Worm (Caenorhabditis elegans) whole organism, late embryonic: Measurements from ENCODE around the gene zipt-15.
A peak's percentile ranks its signal among the peaks of the same experiment; 100 is the strongest.

Experiments
- K09A11.1 ChIP-seq: sonication (generic microtip); optimal IDR thresholded peaks from 2 replicates; lab custom pipeline; 2017; ENCODE audit warnings: antibody characterized with exemption, mild to moderate bottlenecking, missing genetic modification characterization, missing compliant biosample characterization; ENCODE audit not compliant: insufficient read depth
- ceh-18 ChIP-seq: sonication (generic microtip); optimal IDR thresholded peaks from 2 replicates; lab custom pipeline; 2016; ENCODE audit warnings: missing genetic modification characterization, missing compliant biosample characterization
- ceh-19 ChIP-seq: fragments of 200-800 bp; sonication (Bioruptor generic); optimal IDR thresholded peaks from 2 replicates; lab custom pipeline; 2018; ENCODE audit warnings: mild to moderate bottlenecking, missing genetic modification characterization, missing compliant biosample characterization
- ceh-22 ChIP-seq: sonication (generic microtip); optimal IDR thresholded peaks from 2 replicates; lab custom pipeline; 2017; ENCODE audit warnings: missing biosample characterization, missing genetic modification characterization
- ceh-24 ChIP-seq: sonication (generic microtip); optimal IDR thresholded peaks from 2 replicates; lab custom pipeline; 2016; ENCODE audit warnings: mild to moderate bottlenecking, missing genetic modification characterization, missing compliant biosample characterization
- ceh-6 ChIP-seq: fragments of 200-800 bp; sonication (Bioruptor generic); optimal IDR thresholded peaks from 2 replicates; lab custom pipeline; 2018; ENCODE audit warnings: mild to moderate bottlenecking, missing genetic modification characterization, missing compliant biosample characterization
- dmd-4 ChIP-seq: sonication (generic microtip); optimal IDR thresholded peaks from 2 replicates; lab custom pipeline; 2016; ENCODE audit warnings: borderline replicate concordance, missing genetic modification characterization, missing compliant biosample characterization
- fax-1 ChIP-seq: sonication (generic microtip); optimal IDR thresholded peaks from 2 replicates; lab custom pipeline; 2016; ENCODE audit warnings: missing genotype, missing genetic modification characterization, missing compliant biosample characterization
- fkh-10 ChIP-seq: fragments of 150-350 bp; optimal IDR thresholded peaks from 2 replicates; lab custom pipeline; 2014; ENCODE audit warnings: missing biosample characterization, missing genetic modification reagents, missing genetic modification characterization
- hlh-15 ChIP-seq: sonication (generic microtip); optimal IDR thresholded peaks from 2 replicates; lab custom pipeline; 2016; ENCODE audit warnings: missing genetic modification characterization, missing compliant biosample characterization
- hlh-6 ChIP-seq: sonication (generic microtip); optimal IDR thresholded peaks from 2 replicates; lab custom pipeline; 2016; ENCODE audit warnings: missing genotype, missing genetic modification characterization, missing compliant biosample characterization
- hlh-8 ChIP-seq: sonication (generic microtip); optimal IDR thresholded peaks from 2 replicates; lab custom pipeline; 2016; ENCODE audit warnings: missing genotype, missing genetic modification characterization, missing compliant biosample characterization
- lin-11 ChIP-seq: fragments of 200-800 bp; sonication (Bioruptor generic); optimal IDR thresholded peaks from 2 replicates; lab custom pipeline; 2018; ENCODE audit warnings: mild to moderate bottlenecking, missing genetic modification characterization, missing compliant biosample characterization
- nfya-1 ChIP-seq: sonication (generic microtip); optimal IDR thresholded peaks from 2 replicates; lab custom pipeline; 2017; ENCODE audit warnings: missing genetic modification characterization, mild to moderate bottlenecking, missing compliant biosample characterization, antibody characterized with exemption, moderate library complexity
- nhr-232 ChIP-seq: sonication (generic microtip); optimal IDR thresholded peaks from 2 replicates; lab custom pipeline; 2016; ENCODE audit warnings: missing genetic modification characterization, missing compliant biosample characterization
- npax-4 ChIP-seq: sonication (generic microtip); optimal IDR thresholded peaks from 2 replicates; lab custom pipeline; 2016; ENCODE audit warnings: missing genetic modification characterization, missing compliant biosample characterization
- pha-4 ChIP-seq: fragments of 150-350 bp; optimal IDR thresholded peaks from 2 replicates; lab custom pipeline; 2018; ENCODE audit warnings: missing biosample characterization, missing genetic modification reagents, missing genetic modification characterization
- pqm-1 ChIP-seq: sonication (generic microtip); optimal IDR thresholded peaks from 2 replicates; lab custom pipeline; 2016; ENCODE audit warnings: missing genetic modification characterization, missing compliant biosample characterization
- ref-2 ChIP-seq: sonication (generic microtip); optimal IDR thresholded peaks from 2 replicates; lab custom pipeline; 2016; ENCODE audit warnings: missing genetic modification characterization, missing compliant biosample characterization
- sox-4 ChIP-seq: sonication (generic microtip); optimal IDR thresholded peaks from 2 replicates; lab custom pipeline; 2017; ENCODE audit warnings: mild to moderate bottlenecking, missing genetic modification characterization, inconsistent platforms, missing compliant biosample characterization
- syd-9 ChIP-seq: sonication (generic microtip); optimal IDR thresholded peaks from 2 replicates; lab custom pipeline; 2016; ENCODE audit warnings: mild to moderate bottlenecking, missing genetic modification characterization, moderate library complexity, missing compliant biosample characterization
- tbx-2 ChIP-seq: sonication (generic microtip); optimal IDR thresholded peaks from 2 replicates; lab custom pipeline; 2016; ENCODE audit warnings: missing genetic modification characterization, missing compliant biosample characterization
- unc-3 ChIP-seq, 2 experiments: fragments of 200-800 bp in 1 of 2; sonication (Bioruptor generic) in 1 of 2; sonication (generic microtip) in 1 of 2; conservative IDR thresholded peaks in 1 of 2; optimal IDR thresholded peaks in 1 of 2; 2 replicates each; pipeline versions ENCODE4 v1.3.6 to Lab custom; 2016 to 2022; ENCODE audit warnings: missing compliant biosample characterization in 2 of 2, missing genetic modification characterization in 2 of 2, missing genetic modification reagents in 1 of 2
- unc-42 ChIP-seq: sonication (generic microtip); optimal IDR thresholded peaks from 2 replicates; lab custom pipeline; 2016; ENCODE audit warnings: missing genotype, missing genetic modification characterization, missing compliant biosample characterization
- zip-5 ChIP-seq: sonication (generic microtip); optimal IDR thresholded peaks from 2 replicates; lab custom pipeline; 2016; ENCODE audit warnings: missing genetic modification characterization, missing compliant biosample characterization

The zipt-15 gene

DNA sequence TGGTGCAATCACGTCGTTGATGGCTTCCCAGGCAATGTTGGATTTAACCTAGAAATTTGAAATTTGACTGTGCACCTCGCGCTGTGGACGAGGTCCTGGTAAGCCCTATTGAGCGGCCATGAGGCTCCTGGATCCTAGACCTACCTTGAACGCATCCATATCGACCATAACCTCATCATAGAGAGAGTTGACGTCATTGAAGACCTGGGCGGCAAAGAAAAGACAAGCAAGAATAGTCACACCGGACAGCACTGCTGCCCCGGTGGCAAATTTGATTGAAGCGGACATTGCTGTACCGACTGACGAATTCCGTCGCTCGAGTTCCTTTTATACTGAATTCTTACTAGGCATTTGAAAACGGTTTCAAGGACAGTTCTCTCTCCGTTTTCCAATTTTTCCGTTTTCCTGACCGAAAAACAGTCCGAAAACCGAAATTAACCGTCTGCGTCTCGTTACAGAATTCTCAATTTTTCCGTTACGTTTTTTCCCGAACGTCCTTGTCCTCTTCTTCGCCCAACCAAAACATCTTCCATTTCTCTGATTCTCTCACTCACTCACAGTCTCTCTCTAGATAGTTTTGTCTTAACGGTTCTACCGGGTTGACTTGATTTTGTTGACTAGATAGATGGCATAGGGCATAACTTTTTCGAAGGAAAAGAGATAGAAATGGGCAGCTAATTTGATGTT lies 61.2 kb downstream of the zipt-15 start, which contains the start of gene col-103:
col-103 (minus strand) TSS at position 302 of the 687 bp plus-strand sequence.
- TF ChIP-seq syd-9 (tag; lab: Kevin White, UChicago): no peak
- no peak for TF ChIP-seq tbx-2 (tag; lab: Kevin White, UChicago)
- no peak for TF ChIP-seq hlh-8 (tag; lab: Kevin White, UChicago)
- no peak for TF ChIP-seq ceh-19
- no peak for TF ChIP-seq pqm-1 (tag; lab: Kevin White, UChicago)
- TF ChIP-seq, all 69 proteins: peak for 0

DNA sequence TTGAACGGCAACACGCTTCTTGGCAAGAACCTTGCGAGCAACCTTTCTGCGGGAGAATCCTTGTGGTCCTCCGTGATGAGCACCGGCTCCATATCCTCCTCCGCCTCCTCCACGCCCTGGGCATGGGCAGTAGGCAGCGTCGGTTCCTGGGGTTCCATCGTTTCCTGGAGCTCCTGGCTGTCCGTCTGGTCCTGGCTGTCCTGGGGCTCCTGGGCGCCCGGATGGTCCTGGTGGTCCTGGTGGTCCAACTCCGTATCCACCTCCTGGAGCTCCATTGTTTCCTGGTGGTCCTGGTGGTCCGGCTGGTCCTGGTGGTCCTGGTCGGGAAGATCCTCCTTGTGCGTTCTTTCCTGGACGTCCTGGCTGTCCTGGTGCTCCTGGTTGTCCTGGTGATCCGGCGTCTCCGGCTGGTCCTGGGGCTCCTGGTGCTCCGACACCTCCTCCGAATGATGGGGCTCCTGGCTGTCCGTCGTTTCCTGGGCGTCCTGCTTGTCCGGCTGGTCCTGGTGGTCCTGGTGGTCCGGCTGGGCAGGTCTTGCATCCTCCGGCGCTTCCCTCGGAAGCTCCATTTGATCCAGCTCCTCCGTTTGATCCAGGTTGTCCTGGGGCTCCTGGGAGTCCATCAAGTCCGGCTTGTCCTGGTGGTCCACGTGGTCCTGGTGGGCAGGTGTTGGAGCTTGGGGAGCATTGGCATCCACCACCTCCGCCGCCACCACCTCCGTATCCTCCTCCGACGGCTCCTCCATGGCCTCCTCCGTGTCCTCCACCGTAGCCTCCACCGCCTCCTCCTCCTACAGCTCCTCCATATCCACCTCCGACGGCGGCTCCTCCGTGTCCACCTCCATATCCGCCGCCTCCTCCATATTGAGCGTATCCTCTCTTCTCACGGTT lies 62.0 kb downstream of the zipt-15 start:
- TF ChIP-seq ceh-6 (GFP tag; lab: Kevin White, UChicago) (no peak), tbx-2 (tag; lab: Kevin White, UChicago) (no peak)

DNA sequence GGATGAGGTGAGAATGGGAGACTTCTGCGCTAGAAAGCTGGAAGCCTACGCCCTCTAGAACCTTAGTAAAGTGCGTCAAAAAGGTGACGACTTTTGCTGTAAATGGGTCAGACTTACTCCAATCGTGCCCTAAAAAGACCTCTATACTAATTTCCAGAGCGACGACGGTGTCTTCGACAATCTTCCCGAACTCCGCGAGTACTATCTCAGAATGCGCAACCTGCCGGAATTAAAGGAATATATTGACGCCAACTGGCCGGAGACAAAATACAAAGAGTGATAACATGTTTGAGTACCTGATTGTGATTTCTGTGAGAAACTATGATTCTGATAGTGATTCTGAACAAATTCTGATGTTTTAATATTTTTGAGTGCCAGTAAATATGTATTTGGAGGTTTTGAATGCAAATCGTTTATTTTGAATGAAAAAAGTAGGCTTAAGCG lies 62.7 kb downstream of the zipt-15 start:
- TF ChIP-seq zip-5 (tag; lab: Kevin White, UChicago): no peak
- TF ChIP-seq, all 69 proteins: peak for 0

DNA sequence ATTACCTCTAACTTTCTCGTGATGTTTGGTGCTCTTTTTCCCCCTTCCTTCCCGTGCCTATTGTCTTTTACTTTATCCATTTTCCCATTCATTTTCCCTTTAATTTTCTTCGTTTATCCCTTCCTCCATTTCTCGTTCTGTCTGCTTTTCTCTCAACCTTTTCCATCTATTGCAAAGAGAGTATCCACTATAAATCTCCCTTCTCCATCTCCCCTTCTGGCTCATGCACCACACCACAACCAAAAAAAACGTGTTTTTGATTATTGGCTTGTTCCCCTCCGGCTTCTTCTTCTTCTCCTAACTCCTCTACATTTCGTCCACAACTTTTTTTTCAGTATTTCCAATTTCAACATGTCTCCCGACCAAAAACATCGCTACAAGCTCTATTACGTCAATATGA lies 64.5 kb downstream of the zipt-15 start, which contains the start of gene gst-40:
gst-40 (plus strand) TSS at position 236 of the 400 bp plus-strand sequence.
- TF ChIP-seq fkh-10 (GFP tag; lab: Kevin White, UChicago) (no peak), hlh-6 (tag; lab: Kevin White, UChicago) (no peak), fax-1 (tag; lab: Kevin White, UChicago) (no peak), lin-11 (no peak), unc-42 (tag; lab: Kevin White, UChicago) (peak; percentile 39)
- TF ChIP-seq, all 69 proteins: peak for 1

DNA sequence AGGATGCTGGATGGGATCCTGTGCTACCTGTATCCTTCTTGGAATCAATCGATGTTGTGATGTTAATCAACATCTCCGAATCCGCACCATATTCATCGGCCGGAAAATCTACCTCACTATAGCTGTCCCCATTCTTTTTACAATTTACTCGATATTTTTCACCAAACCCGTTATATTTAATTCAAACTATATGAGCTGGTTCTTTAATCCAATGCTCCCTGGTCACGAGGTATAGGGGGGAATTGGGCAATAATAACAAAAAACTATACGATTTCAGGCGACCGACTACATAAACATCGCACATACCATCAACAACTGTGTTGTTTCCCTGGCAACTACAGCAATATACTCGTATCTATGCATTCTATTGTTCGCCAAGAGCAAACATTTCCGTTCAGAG lies 67.2 kb downstream of the zipt-15 start:
- no peak for TF ChIP-seq ref-2 (tag; lab: Kevin White, UChicago)
- TF ChIP-seq ceh-6 (GFP tag; lab: Kevin White, UChicago): no peak
- no peak for TF ChIP-seq unc-3 (GFP tag; conservative IDR thresholded peaks at IDR 0.05; lab: Robert Waterston, UW)
- TF ChIP-seq unc-3 (tag; optimal IDR thresholded peaks at IDR 0.05; lab: Kevin White, UChicago): no peak
- no peak for TF ChIP-seq pha-4 (tag; lab: Kevin White, UChicago)
- TF ChIP-seq nhr-232 (tag; lab: Kevin White, UChicago): no peak
- no peak for TF ChIP-seq ceh-22 (tag; lab: Kevin White, UChicago)
- TF ChIP-seq lin-11: no peak
- no peak for TF ChIP-seq npax-4 (tag; lab: Kevin White, UChicago)
- TF ChIP-seq K09A11.1 (tag; lab: Kevin White, UChicago): no peak
- no peak for TF ChIP-seq ceh-18 (tag; lab: Kevin White, UChicago)
- no peak for TF ChIP-seq nfya-1 (tag; lab: Kevin White, UChicago)
- no peak for TF ChIP-seq ceh-24 (tag; lab: Kevin White, UChicago)
- TF ChIP-seq sox-4: no peak
- TF ChIP-seq hlh-15 (tag; lab: Kevin White, UChicago): no peak
- TF ChIP-seq dmd-4 (tag; lab: Kevin White, UChicago): no peak
